Fruit fly (Drosophila melanogaster): ENCODE data around the gene hng3.

Gene hng3

dm6 chr3L:804557-805260 is 49.4 kb upstream of the hng3 start (continued):
- TF ChIP-seq MTF-1 (GFP tag; optimal IDR thresholded peaks at IDR 0.05; ENCODE audit: borderline replicate concordance) (no peak), CG1233 (GFP tag; optimal IDR thresholded peaks at IDR 0.05) (peak; percentile 10), CG2199 (GFP tag; IDR thresholded peaks at IDR 0.05) (no peak), tin (GFP tag; optimal IDR thresholded peaks at IDR 0.05) (no peak), CG11504 (tag; optimal IDR thresholded peaks at IDR 0.05) (peak; percentile 50), ems (GFP tag; optimal IDR thresholded peaks at IDR 0.05) (no peak), CG2116 (GFP tag; optimal IDR thresholded peaks at IDR 0.05) (no peak), CG13287 (GFP tag; IDR thresholded peaks at IDR 0.05; ENCODE audit: partially characterized antibody) (no peak), CoRest (tag; optimal IDR thresholded peaks at IDR 0.05) (peak; percentile 12), Hr78 (GFP tag; optimal IDR thresholded peaks at IDR 0.05) (no peak), B-H1 (GFP tag; IDR thresholded peaks at IDR 0.05) (no peak), CG30431 (GFP tag; optimal IDR thresholded peaks at IDR 0.05) (no peak), CG18011 (GFP tag; optimal IDR thresholded peaks at IDR 0.05) (no peak), CG6175 (GFP tag; IDR thresholded peaks at IDR 0.05) (no peak), NFAT (GFP tag; IDR thresholded peaks at IDR 0.05) (no peak), CG3726 (GFP tag; IDR thresholded peaks at IDR 0.05) (no peak), peb (GFP tag; IDR thresholded peaks at IDR 0.05) (peak; percentile 42; the same call in 1 of the 2 replicates), CG17912 (GFP tag; optimal IDR thresholded peaks at IDR 0.05) (no peak), tna (GFP tag; IDR thresholded peaks at IDR 0.05; ENCODE audit: partially characterized antibody) (no peak), CG5245 (GFP tag; optimal IDR thresholded peaks at IDR 0.05) (no peak), kni (GFP tag; optimal IDR thresholded peaks at IDR 0.05) (no peak), CG16815 (GFP tag; optimal IDR thresholded peaks at IDR 0.05) (peak; percentile 1), Eip74EF (GFP tag; optimal IDR thresholded peaks at IDR 0.05) (no peak), crol (GFP tag; IDR thresholded peaks at IDR 0.05) (no peak), hth (optimal IDR thresholded peaks at IDR 0.05) (no peak), CG30020 (tag; optimal IDR thresholded peaks at IDR 0.05) (no peak), Fer2 (tag; optimal IDR thresholded peaks at IDR 0.05) (no peak), chif (GFP tag; optimal IDR thresholded peaks at IDR 0.05) (peak in 1 of 2 experiments; percentile 30), pita (GFP tag; optimal IDR thresholded peaks at IDR 0.05) (no peak), Sin3A (optimal IDR thresholded peaks at IDR 0.05) (no peak), hb (GFP tag; IDR thresholded peaks at IDR 0.05; ENCODE audit: partially characterized antibody) (no peak), CG10366 (GFP tag; IDR thresholded peaks at IDR 0.05) (no peak), CG6689 (GFP tag; IDR thresholded peaks at IDR 0.05) (0 out of 2 replicates have a peak, but pooled peaks have one; percentile 31), z (GFP tag; IDR thresholded peaks at IDR 0.05) (no peak), dpn (GFP tag; optimal IDR thresholded peaks at IDR 0.05) (peak in 1 of 2 experiments; percentile 5), Kr (GFP tag; optimal IDR thresholded peaks at IDR 0.05) (no peak), Nf-YB (GFP tag; optimal IDR thresholded peaks at IDR 0.05) (no peak), chm (GFP tag; IDR thresholded peaks at IDR 0.05) (no peak), Scr (GFP tag; IDR thresholded peaks at IDR 0.05; ENCODE audit: partially characterized antibody) (no peak), ewg (GFP tag; optimal IDR thresholded peaks at IDR 0.05) (peak; percentile 39), bowl (GFP tag; IDR thresholded peaks at IDR 0.05) (no peak), kay (GFP tag; optimal IDR thresholded peaks at IDR 0.05) (no peak), Camta (GFP tag; optimal IDR thresholded peaks at IDR 0.05) (no peak), CG1647 (GFP tag; optimal IDR thresholded peaks at IDR 0.05) (no peak), CG4424 (GFP tag; optimal IDR thresholded peaks at IDR 0.05) (no peak), CG11398 (GFP tag; optimal IDR thresholded peaks at IDR 0.05) (no peak), Chrac-16 (GFP tag; optimal IDR thresholded peaks at IDR 0.05) (no peak), sima (GFP tag; optimal IDR thresholded peaks at IDR 0.05) (no peak), CG17568 (GFP tag; optimal IDR thresholded peaks at IDR 0.05) (no peak), CG6791 (GFP tag; IDR thresholded peaks at IDR 0.05; ENCODE audit: partially characterized antibody) (no peak)

Data from whole organism, embryonic.